Worm (Caenorhabditis elegans): ENCODE results near the gene arp-6.

arp-6 gene

ce11 chrII:8078041-8078440 is 40.9 kb upstream of the arp-6 start, which contains the start of gene K02C4.5 (continued):
- TF ChIP-seq mml-1 (tag; optimal IDR thresholded peaks at IDR 0.05) (no peak), pqm-1 (tag; optimal IDR thresholded peaks at IDR 0.05) (peak; percentile 63), aly-2 (tag; optimal IDR thresholded peaks at IDR 0.05) (no peak), mdl-1 (tag; optimal IDR thresholded peaks at IDR 0.05) (no peak), elt-2 (tag; optimal IDR thresholded peaks at IDR 0.05) (peak; percentile 83), lsy-12 (tag; optimal IDR thresholded peaks at IDR 0.05) (no peak), nhr-12 (tag; optimal IDR thresholded peaks at IDR 0.05) (no peak), ZK546.5 (tag; optimal IDR thresholded peaks at IDR 0.05) (no peak), eor-1 (tag; optimal IDR thresholded peaks at IDR 0.05) (no peak)

DNA sequence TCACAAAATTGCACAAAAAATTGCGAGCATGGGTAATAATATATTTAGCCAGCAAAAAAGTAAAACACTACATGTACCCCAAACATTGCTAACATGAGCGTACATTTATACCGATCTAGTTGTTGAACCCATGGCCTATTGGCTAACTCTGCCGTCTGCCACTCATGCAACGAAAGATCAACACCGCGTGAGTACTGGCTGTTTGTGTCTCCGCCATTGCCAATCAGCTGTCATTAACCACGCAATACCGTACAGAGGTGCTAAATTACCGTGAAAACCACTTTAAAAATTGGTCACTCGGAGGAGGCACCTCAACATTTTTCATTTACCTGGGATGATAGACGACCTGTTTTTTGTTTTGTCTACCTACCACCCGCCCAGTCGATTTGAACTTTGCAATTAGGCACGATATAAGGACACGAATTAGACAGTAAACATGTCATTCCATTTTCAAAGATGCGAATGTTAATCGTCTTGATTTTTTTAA is 38.2 kb upstream of the arp-6 start, which contains the start of gene K02C4.2:
Gene K02C4.2 (plus strand): TSS at position 437 of the 487 bp plus-strand sequence.
- TF ChIP-seq nhr-67 (tag; optimal IDR thresholded peaks at IDR 0.05) (no peak), nhr-28 (tag; optimal IDR thresholded peaks at IDR 0.05) (no peak), jun-1 (tag; optimal IDR thresholded peaks at IDR 0.05) (peak; percentile 58), ZK546.5 (tag; optimal IDR thresholded peaks at IDR 0.05) (no peak), fos-1 (tag; optimal IDR thresholded peaks at IDR 0.05) (no peak), nhr-23 (tag; optimal IDR thresholded peaks at IDR 0.05) (peak; percentile 55), egl-5 (tag; optimal IDR thresholded peaks at IDR 0.05) (peak; percentile 67), nfya-1 (tag; optimal IDR thresholded peaks at IDR 0.05; ENCODE audit: insufficient read depth) (peak; percentile 73), lin-15B (tag; optimal IDR thresholded peaks at IDR 0.05) (peak; percentile 36), ceh-16 (tag; optimal IDR thresholded peaks at IDR 0.05) (peak; percentile 38), ztf-11 (tag; optimal IDR thresholded peaks at IDR 0.05) (no peak), ceh-82 (tag; optimal IDR thresholded peaks at IDR 0.05) (no peak), lin-39 (tag; optimal IDR thresholded peaks at IDR 0.05) (peak; percentile 85), sea-2 (GFP tag; optimal IDR thresholded peaks at IDR 0.05) (no peak), lsy-12 (tag; optimal IDR thresholded peaks at IDR 0.05) (peak; percentile 86), nhr-25 (tag; optimal IDR thresholded peaks at IDR 0.05) (peak; percentile 85), elt-3 (tag; optimal IDR thresholded peaks at IDR 0.05) (peak in 2 of 3 experiments; percentile 18 to 56), elt-2 (tag; optimal IDR thresholded peaks at IDR 0.05) (peak; percentile 76), nhr-12 (tag; optimal IDR thresholded peaks at IDR 0.05) (no peak), hmg-11 (tag; optimal IDR thresholded peaks at IDR 0.05) (peak; percentile 35), mdl-1 (tag; optimal IDR thresholded peaks at IDR 0.05) (no peak), pqm-1 (tag; optimal IDR thresholded peaks at IDR 0.05) (peak; percentile 55), fkh-2 (tag; optimal IDR thresholded peaks at IDR 0.05) (no peak), unc-39 (tag; optimal IDR thresholded peaks at IDR 0.05) (no peak), pha-4 (tag; optimal IDR thresholded peaks at IDR 0.05) (peak; percentile 82), nhr-43 (tag; optimal IDR thresholded peaks at IDR 0.05; ENCODE audit: poor library complexity, severe bottlenecking) (peak; percentile 61), fkh-10 (GFP tag; optimal IDR thresholded peaks at IDR 0.05) (no peak), egl-27 (tag; optimal IDR thresholded peaks at IDR 0.05) (peak; percentile 86), R02D3.7 (tag; optimal IDR thresholded peaks at IDR 0.05) (peak; percentile 6), nhr-237 (tag; optimal IDR thresholded peaks at IDR 0.05) (no peak), elt-1 (tag; optimal IDR thresholded peaks at IDR 0.05) (no peak), nhr-11 (tag; optimal IDR thresholded peaks at IDR 0.05) (no peak), nhr-77 (tag; optimal IDR thresholded peaks at IDR 0.05) (peak; percentile 52), ama-1 (optimal IDR thresholded peaks at IDR 0.05) (peak; percentile 43), eor-1 (tag; optimal IDR thresholded peaks at IDR 0.05) (no peak), nhr-76 (tag; optimal IDR thresholded peaks at IDR 0.05) (no peak), unc-62 (GFP tag; optimal IDR thresholded peaks at IDR 0.05) (no peak), ceh-9 (tag; optimal IDR thresholded peaks at IDR 0.05) (no peak), mml-1 (tag; optimal IDR thresholded peaks at IDR 0.05) (no peak), ceh-28 (tag; optimal IDR thresholded peaks at IDR 0.05) (no peak), ztf-4 (tag; optimal IDR thresholded peaks at IDR 0.05) (peak; percentile 51), zag-1 (tag; optimal IDR thresholded peaks at IDR 0.05) (no peak), tbx-2 (tag; optimal IDR thresholded peaks at IDR 0.05) (peak; percentile 60), snpc-4 (tag; optimal IDR thresholded peaks at IDR 0.05) (no peak), daf-12 (tag; optimal IDR thresholded peaks at IDR 0.05) (no peak), aly-2 (tag; optimal IDR thresholded peaks at IDR 0.05) (no peak), skn-1 (tag; optimal IDR thresholded peaks at IDR 0.05) (peak; percentile 44)
